Worm (Caenorhabditis elegans) whole organism, young adult: ENCODE results near the gene idpp-8.

Source experiments
- B0019.2 ChIP-seq: fragments of 200-800 bp; sonication (Bioruptor generic); conservative IDR thresholded peaks from 2 replicates; pipeline ENCODE4 v1.3.6; 2022; ENCODE audit warnings: missing genetic modification reagents, missing genetic modification characterization, missing compliant biosample characterization
- B0336.3 ChIP-seq: fragments of 200-800 bp; sonication (Bioruptor generic); IDR thresholded peaks from 2 replicates; pipeline ENCODE4 v1.3.6; 2022; ENCODE audit warnings: missing genetic modification characterization, missing compliant biosample characterization
- C17E4.6 ChIP-seq: fragments of 200-800 bp; sonication (Bioruptor generic); IDR thresholded peaks from 2 replicates; pipeline ENCODE4 v1.3.6; 2022; ENCODE audit warnings: missing genetic modification reagents, missing genetic modification characterization, missing compliant biosample characterization
- F10E7.11 ChIP-seq: sonication (generic microtip); optimal IDR thresholded peaks from 2 replicates; lab custom pipeline; 2017; ENCODE audit warnings: mild to moderate bottlenecking, missing genetic modification characterization, moderate library complexity, missing compliant biosample characterization
- F22D6.2 ChIP-seq: sonication (generic microtip); optimal IDR thresholded peaks from 2 replicates; lab custom pipeline; 2016; ENCODE audit warnings: mild to moderate bottlenecking, missing genetic modification characterization, missing compliant biosample characterization
- F33H1.4 ChIP-seq: fragments of 200-800 bp; sonication (Bioruptor generic); IDR thresholded peaks from 2 replicates; pipeline ENCODE4 v1.3.6; 2022; ENCODE audit warnings: missing genetic modification reagents, missing genetic modification characterization, missing compliant biosample characterization
- F49E8.2 ChIP-seq: sonication (generic microtip); optimal IDR thresholded peaks from 3 replicates; lab custom pipeline; 2017; ENCODE audit warnings: missing genetic modification characterization, mild to moderate bottlenecking, missing compliant biosample characterization, antibody characterized with exemption, moderate library complexity; ENCODE audit not compliant: insufficient read depth
- F52B5.7 ChIP-seq: sonication (generic microtip); optimal IDR thresholded peaks from 2 replicates; lab custom pipeline; 2016; ENCODE audit warnings: mild to moderate bottlenecking, missing genetic modification characterization, missing compliant biosample characterization
- T26A5.8 ChIP-seq: sonication (generic microtip); optimal IDR thresholded peaks from 2 replicates; lab custom pipeline; 2016; ENCODE audit warnings: missing genetic modification characterization, missing compliant biosample characterization
- Y95B8A.8 ChIP-seq: fragments of 200-800 bp; sonication (Bioruptor generic); IDR thresholded peaks from 2 replicates; pipeline ENCODE4 v1.3.6; 2022; ENCODE audit warnings: missing genetic modification reagents, missing genetic modification characterization, missing compliant biosample characterization
- akir-1 ChIP-seq: fragments of 200-800 bp; sonication (Bioruptor generic); optimal IDR thresholded peaks from 2 replicates; lab custom pipeline; 2018; ENCODE audit warnings: mild to moderate bottlenecking, missing genetic modification characterization, moderate library complexity, missing compliant biosample characterization
- aptf-2 ChIP-seq: fragments of 200-800 bp; sonication (Bioruptor generic); conservative IDR thresholded peaks from 2 replicates; pipeline ENCODE4 v1.3.6; 2022; ENCODE audit warnings: missing genetic modification reagents, missing genetic modification characterization, missing compliant biosample characterization
- attf-3 ChIP-seq: fragments of 200-800 bp; sonication (Bioruptor generic); conservative IDR thresholded peaks from 2 replicates; pipeline ENCODE4 v1.3.6; 2022; ENCODE audit warnings: missing genetic modification reagents, missing genetic modification characterization, missing compliant biosample characterization
- ceh-40 ChIP-seq: fragments of 200-800 bp; sonication (Bioruptor generic); IDR thresholded peaks from 2 replicates; pipeline ENCODE4 v1.3.6; 2022; ENCODE audit warnings: missing genetic modification characterization, missing compliant biosample characterization
- ceh-58 ChIP-seq: fragments of 200-800 bp; sonication (Bioruptor generic); IDR thresholded peaks from 2 replicates; pipeline ENCODE4 v1.3.6; 2022; ENCODE audit warnings: missing genetic modification characterization, missing compliant biosample characterization
- ceh-79 ChIP-seq: sonication (generic microtip); optimal IDR thresholded peaks from 2 replicates; lab custom pipeline; 2017; ENCODE audit warnings: mild to moderate bottlenecking, missing genetic modification characterization, missing compliant biosample characterization
- dox-1 ChIP-seq: fragments of 200-800 bp; sonication (Bioruptor generic); IDR thresholded peaks from 2 replicates; pipeline ENCODE4 v1.3.6; 2022; ENCODE audit warnings: missing genetic modification reagents, missing genetic modification characterization, missing compliant biosample characterization
- dpl-1 ChIP-seq: fragments of 150-350 bp; optimal IDR thresholded peaks from 2 replicates; lab custom pipeline; 2014; ENCODE audit warnings: missing biosample characterization, missing genetic modification reagents, missing genetic modification characterization
- efl-1 ChIP-seq: fragments of 150-350 bp; optimal IDR thresholded peaks from 2 replicates; lab custom pipeline; 2014; ENCODE audit warnings: missing biosample characterization, missing genetic modification reagents, missing genetic modification characterization
- egl-44 ChIP-seq: fragments of 200-800 bp; sonication (Bioruptor generic); IDR thresholded peaks from 2 replicates; pipeline ENCODE4 v1.3.6; 2022; ENCODE audit warnings: missing genetic modification reagents, missing genetic modification characterization, missing compliant biosample characterization
- ekl-4 ChIP-seq: fragments of 200-800 bp; sonication (Bioruptor generic); IDR thresholded peaks from 2 replicates; pipeline ENCODE4 v1.3.6; 2022; ENCODE audit warnings: missing genetic modification reagents, missing genetic modification characterization, missing compliant biosample characterization
- him-1 ChIP-seq: sonication (generic microtip); optimal IDR thresholded peaks from 2 replicates; lab custom pipeline; 2016; ENCODE audit warnings: missing genotype, missing genetic modification reagents, missing genetic modification characterization, missing compliant biosample characterization
- hlh-12 ChIP-seq: sonication (generic microtip); optimal IDR thresholded peaks from 2 replicates; lab custom pipeline; 2016; ENCODE audit warnings: missing genetic modification characterization, missing compliant biosample characterization
- hlh-26 ChIP-seq: fragments of 200-800 bp; sonication (Bioruptor generic); conservative IDR thresholded peaks from 2 replicates; pipeline ENCODE4 v1.3.6; 2022; ENCODE audit warnings: missing genetic modification reagents, missing genetic modification characterization, missing compliant biosample characterization
- hmg-1.2 ChIP-seq: fragments of 200-800 bp; sonication (Bioruptor generic); IDR thresholded peaks from 2 replicates; pipeline ENCODE4 v1.3.6; 2022; ENCODE audit warnings: missing genetic modification reagents, missing genetic modification characterization, missing compliant biosample characterization
- hrde-1 ChIP-seq: sonication (generic microtip); optimal IDR thresholded peaks from 2 replicates; lab custom pipeline; 2016; ENCODE audit warnings: missing genetic modification characterization, mild to moderate bottlenecking, missing compliant biosample characterization, moderate library complexity, missing genotype, missing genetic modification reagents, borderline replicate concordance
- let-607 ChIP-seq, 2 experiments: fragments of 200-800 bp in 1 of 2; sonication (Bioruptor generic) in 1 of 2; sonication (generic microtip) in 1 of 2; optimal IDR thresholded peaks; 2 replicates each; lab custom pipeline; 2016 to 2018; ENCODE audit warnings: mild to moderate bottlenecking in 2 of 2, missing compliant biosample characterization in 2 of 2, missing genetic modification characterization in 2 of 2, moderate library complexity in 2 of 2, missing genotype in 1 of 2
- lin-35 ChIP-seq, 3 experiments: fragments of 150-350 bp in 2 of 3; sonication (generic microtip) in 1 of 3; optimal IDR thresholded peaks; 2 replicates each; lab custom pipeline; 2014 to 2018; ENCODE audit warnings: missing biosample characterization in 3 of 3, missing genetic modification characterization in 3 of 3, missing genetic modification reagents in 3 of 3
- lin-54 ChIP-seq: fragments of 200-800 bp; sonication (Bioruptor generic); optimal IDR thresholded peaks from 2 replicates; lab custom pipeline; 2018; ENCODE audit warnings: mild to moderate bottlenecking, missing genetic modification characterization, missing compliant biosample characterization
- lir-1 ChIP-seq: fragments of 200-800 bp; sonication (Bioruptor generic); conservative IDR thresholded peaks from 2 replicates; pipeline ENCODE4 v1.3.6; 2022; ENCODE audit warnings: missing genetic modification reagents, missing genetic modification characterization, missing compliant biosample characterization
- lsl-1 ChIP-seq: fragments of 200-800 bp; sonication (Bioruptor generic); optimal IDR thresholded peaks from 2 replicates; lab custom pipeline; 2018; ENCODE audit warnings: mild to moderate bottlenecking, missing genetic modification characterization, moderate library complexity, missing compliant biosample characterization
- madf-3 ChIP-seq: fragments of 200-800 bp; sonication (Bioruptor generic); IDR thresholded peaks from 2 replicates; pipeline ENCODE4 v1.3.6; 2022; ENCODE audit warnings: missing genetic modification reagents, missing genetic modification characterization, missing compliant biosample characterization
- mcd-1 ChIP-seq: fragments of 200-800 bp; sonication (Bioruptor generic); IDR thresholded peaks from 2 replicates; pipeline ENCODE4 v1.3.6; 2022; ENCODE audit warnings: missing genetic modification reagents, missing genetic modification characterization, missing compliant biosample characterization
- mxl-1 ChIP-seq: sonication (generic microtip); optimal IDR thresholded peaks from 2 replicates; lab custom pipeline; 2016; ENCODE audit warnings: missing genetic modification characterization, missing compliant biosample characterization
- nfyb-1 ChIP-seq: fragments of 200-800 bp; sonication (Bioruptor generic); IDR thresholded peaks from 2 replicates; pipeline ENCODE4 v1.3.6; 2022; ENCODE audit warnings: missing genetic modification reagents, missing genetic modification characterization, missing compliant biosample characterization
- nhr-179 ChIP-seq: sonication (generic microtip); optimal IDR thresholded peaks from 2 replicates; lab custom pipeline; 2016; ENCODE audit warnings: mild to moderate bottlenecking, missing genetic modification characterization, missing compliant biosample characterization
- nhr-27 ChIP-seq: fragments of 200-800 bp; sonication (Bioruptor generic); optimal IDR thresholded peaks from 2 replicates; lab custom pipeline; 2018; ENCODE audit warnings: mild to moderate bottlenecking, missing genetic modification characterization, moderate library complexity, missing compliant biosample characterization
- nhr-80 ChIP-seq: sonication (generic microtip); optimal IDR thresholded peaks from 2 replicates; lab custom pipeline; 2016; ENCODE audit warnings: missing genetic modification characterization, missing compliant biosample characterization
- nhr-90 ChIP-seq: sonication (generic microtip); optimal IDR thresholded peaks from 2 replicates; lab custom pipeline; 2016; ENCODE audit warnings: missing genotype, mild to moderate bottlenecking, missing genetic modification characterization, missing compliant biosample characterization
- pbrm-1 ChIP-seq: fragments of 200-800 bp; sonication (Bioruptor generic); IDR thresholded peaks from 2 replicates; pipeline ENCODE4 v1.3.6; 2022; ENCODE audit warnings: missing genetic modification reagents, missing genetic modification characterization, missing compliant biosample characterization
- repo-1 ChIP-seq: sonication (generic microtip); optimal IDR thresholded peaks from 2 replicates; lab custom pipeline; 2017; ENCODE audit warnings: mild to moderate bottlenecking, missing genetic modification characterization, missing compliant biosample characterization
- snpc-3.4 ChIP-seq: sonication (generic microtip); optimal IDR thresholded peaks from 2 replicates; lab custom pipeline; 2017; ENCODE audit warnings: missing genetic modification characterization, mild to moderate bottlenecking, missing compliant biosample characterization, antibody characterized with exemption, moderate library complexity, missing genotype, missing genetic modification reagents
- snpc-4 ChIP-seq, 5 experiments: fragments of 150-350 bp in 1 of 5; sonication (generic microtip) in 4 of 5; optimal IDR thresholded peaks; 2 replicates each; lab custom pipeline; 2014 to 2018; ENCODE audit warnings: missing genetic modification characterization in 5 of 5, missing biosample characterization in 3 of 5, antibody characterized with exemption in 2 of 5, mild to moderate bottlenecking in 2 of 5, missing compliant biosample characterization in 2 of 5, missing genotype in 2 of 5, moderate library complexity in 2 of 5, missing genetic modification reagents in 1 of 5
- unc-62 ChIP-seq: fragments of 150-350 bp; optimal IDR thresholded peaks from 2 replicates; lab custom pipeline; 2014; ENCODE audit warnings: missing biosample characterization, missing genetic modification reagents, missing genetic modification characterization
- ztf-18 ChIP-seq: sonication (generic microtip); optimal IDR thresholded peaks from 2 replicates; lab custom pipeline; 2016; ENCODE audit warnings: missing genotype, mild to moderate bottlenecking, missing genetic modification characterization, missing compliant biosample characterization
- ztf-25 ChIP-seq: fragments of 200-800 bp; sonication (Bioruptor generic); IDR thresholded peaks from 2 replicates; pipeline ENCODE4 v1.3.6; 2022; ENCODE audit warnings: missing genetic modification reagents, missing genetic modification characterization, missing compliant biosample characterization
- ztf-26 ChIP-seq: sonication (generic microtip); optimal IDR thresholded peaks from 2 replicates; lab custom pipeline; 2017; ENCODE audit warnings: missing genetic modification characterization, missing compliant biosample characterization
- ztf-6 ChIP-seq: fragments of 200-800 bp; sonication (Bioruptor generic); IDR thresholded peaks from 2 replicates; pipeline ENCODE4 v1.3.6; 2022; ENCODE audit warnings: missing genetic modification reagents, missing genetic modification characterization, missing compliant biosample characterization

idpp-8 gene

DNA sequence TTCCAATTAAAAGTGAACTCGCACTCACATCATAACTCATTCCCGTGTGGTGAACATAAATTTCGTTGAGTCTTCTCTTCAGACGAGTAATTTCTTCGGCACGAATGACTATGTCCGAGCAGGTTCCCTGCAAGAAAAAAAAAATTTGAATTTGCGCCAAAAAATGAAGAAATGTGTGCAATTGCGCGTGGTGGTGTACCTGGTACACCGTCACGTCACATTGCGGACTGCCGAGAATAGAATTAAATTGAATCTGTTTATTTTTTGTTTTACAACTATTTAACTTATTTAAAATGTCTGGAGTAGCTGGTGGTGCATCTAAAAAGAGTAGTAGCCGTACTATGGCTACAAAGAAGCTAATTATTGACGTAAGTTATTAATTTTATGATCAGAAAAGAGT lies 14.4 kb upstream of the idpp-8 start, which contains the start of gene mdt-22 (continued):
- TF ChIP-seq F49E8.2 (tag; lab: Kevin White, UChicago) (peak; percentile 18), F22D6.2 (tag; lab: Kevin White, UChicago) (no peak), nhr-80 (tag; lab: Kevin White, UChicago) (peak; percentile 26), mcd-1 (GFP tag; lab: Robert Waterston, UW) (peak; percentile 78), ztf-25 (GFP tag; lab: Robert Waterston, UW) (no peak), ceh-40 (GFP tag; lab: Robert Waterston, UW) (no peak), hlh-26 (GFP tag; lab: Robert Waterston, UW) (no peak), snpc-3.4 (tag; lab: Kevin White, UChicago) (peak; percentile 23), snpc-4 (GFP tag; optimal IDR thresholded peaks at IDR 0.05; lab: Kevin White, UChicago) (peak; percentile 19), snpc-4 (tag; optimal IDR thresholded peaks at IDR 0.05; lab: Kevin White, UChicago) (peak; percentile 42 to 70 (median 62)), C17E4.6 (GFP tag; lab: Robert Waterston, UW) (peak; percentile 73), lsl-1 (GFP tag; lab: Kevin White, UChicago) (peak; percentile 64), efl-1 (GFP tag; lab: Kevin White, UChicago) (peak; percentile 81), egl-44 (GFP tag; lab: Robert Waterston, UW) (no peak), attf-3 (GFP tag; lab: Robert Waterston, UW) (peak; percentile 55; the same call in 1 of the 2 replicates), F52B5.7 (tag; lab: Kevin White, UChicago) (peak; percentile 41), T26A5.8 (peak; percentile 14), lin-54 (GFP tag; lab: Kevin White, UChicago) (peak; percentile 96), aptf-2 (GFP tag; lab: Robert Waterston, UW) (no peak), ceh-79 (tag; lab: Kevin White, UChicago) (no peak), B0019.2 (GFP tag; lab: Robert Waterston, UW) (0 out of 2 replicates have a peak, but pooled peaks have one; percentile 43), madf-3 (GFP tag; lab: Robert Waterston, UW) (peak; percentile 85), let-607 (tag; optimal IDR thresholded peaks at IDR 0.05; lab: Kevin White, UChicago) (peak in 1 of 2 experiments; percentile 49), hlh-12 (tag; lab: Kevin White, UChicago) (no peak), lin-35 (GFP tag; optimal IDR thresholded peaks at IDR 0.05; lab: Kevin White, UChicago) (peak; percentile 20 to 90 (median 73)), dpl-1 (GFP tag; lab: Kevin White, UChicago) (peak; percentile 89), lir-1 (GFP tag; lab: Robert Waterston, UW) (peak; percentile 60; the same call in 1 of the 2 replicates), ztf-6 (GFP tag; lab: Robert Waterston, UW) (no peak), ekl-4 (GFP tag; lab: Robert Waterston, UW) (peak; percentile 82), akir-1 (no peak), dox-1 (GFP tag; lab: Robert Waterston, UW) (peak; percentile 76; the same call in 1 of the 2 replicates), unc-62 (GFP tag; lab: Kevin White, UChicago) (no peak), B0336.3 (GFP tag; lab: Robert Waterston, UW) (peak; percentile 64), pbrm-1 (GFP tag; lab: Robert Waterston, UW) (peak; percentile 66), nhr-90 (tag; lab: Kevin White, UChicago) (peak; percentile 17), repo-1 (tag; lab: Kevin White, UChicago) (peak; percentile 77), nfyb-1 (GFP tag; lab: Robert Waterston, UW) (peak; percentile 86), F33H1.4 (GFP tag; lab: Robert Waterston, UW) (peak; percentile 60), hrde-1 (tag; lab: Kevin White, UChicago) (no peak), nhr-179 (tag; lab: Kevin White, UChicago) (no peak), Y95B8A.8 (GFP tag; lab: Robert Waterston, UW) (0 out of 2 replicates have a peak, but pooled peaks have one; percentile 29), mxl-1 (tag; lab: Kevin White, UChicago) (no peak), ceh-58 (GFP tag; lab: Robert Waterston, UW) (no peak), F10E7.11 (tag; lab: Kevin White, UChicago) (no peak), ztf-26 (tag; lab: Kevin White, UChicago) (no peak), nhr-27 (tag; lab: Kevin White, UChicago) (no peak), ztf-18 (tag; lab: Kevin White, UChicago) (peak; percentile 60), hmg-1.2 (GFP tag; lab: Robert Waterston, UW) (peak; percentile 55), him-1 (tag; lab: Kevin White, UChicago) (peak; percentile 74)
